Fruit fly (Drosophila melanogaster): Measurements from ENCODE around the gene CG17681.

- TF ChIP-seq psq (optimal IDR thresholded peaks at IDR 0.05): no peak
- no peak for TF ChIP-seq Myc (optimal IDR thresholded peaks at IDR 0.05)
- TF ChIP-seq h (optimal IDR thresholded peaks at IDR 0.05): no peak
Measured at dm6 chr2L:18158622-18159043, 5.7 kb downstream of the CG17681 start.

Data from Kc167 (cell line).